Worm (Caenorhabditis elegans) whole organism, young adult: ENCODE results near the gene F41F3.9.
A peak's percentile ranks its signal among the peaks of the same experiment; 100 is the strongest.

Experiments used
- C06A6.2 ChIP-seq: fragments of 200-800 bp; sonication (Bioruptor generic); conservative IDR thresholded peaks from 2 replicates; pipeline ENCODE4 v1.3.6; 2022; ENCODE audit warnings: missing genetic modification characterization, missing compliant biosample characterization
- F23B12.7 ChIP-seq: sonication (generic microtip); optimal IDR thresholded peaks from 2 replicates; lab custom pipeline; 2017; ENCODE audit warnings: missing genetic modification characterization, mild to moderate bottlenecking, missing compliant biosample characterization, antibody characterized with exemption, moderate library complexity; ENCODE audit not compliant: insufficient read depth
- F39B2.1 ChIP-seq: fragments of 200-800 bp; sonication (Bioruptor generic); IDR thresholded peaks from 2 replicates; pipeline ENCODE4 v1.3.6; 2022; ENCODE audit warnings: missing genetic modification reagents, missing genetic modification characterization, missing compliant biosample characterization
- K11D2.4 ChIP-seq: fragments of 200-800 bp; sonication (Bioruptor generic); IDR thresholded peaks from 2 replicates; pipeline ENCODE4 v1.3.6; 2022; ENCODE audit warnings: missing genetic modification reagents, missing genetic modification characterization, missing compliant biosample characterization
- T26A5.8 ChIP-seq: sonication (generic microtip); optimal IDR thresholded peaks from 2 replicates; lab custom pipeline; 2016; ENCODE audit warnings: missing genetic modification characterization, missing compliant biosample characterization
- Y79H2A.3 ChIP-seq: fragments of 200-800 bp; sonication (Bioruptor generic); conservative IDR thresholded peaks from 2 replicates; pipeline ENCODE4 v1.3.6; 2022; ENCODE audit warnings: missing genetic modification reagents, missing genetic modification characterization, missing compliant biosample characterization
- aptf-2 ChIP-seq: fragments of 200-800 bp; sonication (Bioruptor generic); conservative IDR thresholded peaks from 2 replicates; pipeline ENCODE4 v1.3.6; 2022; ENCODE audit warnings: missing genetic modification reagents, missing genetic modification characterization, missing compliant biosample characterization
- attf-5 ChIP-seq: fragments of 200-800 bp; sonication (Bioruptor generic); optimal IDR thresholded peaks from 2 replicates; lab custom pipeline; 2018; ENCODE audit warnings: mild to moderate bottlenecking, missing genetic modification characterization, missing compliant biosample characterization
- ceh-100 ChIP-seq: fragments of 200-800 bp; sonication (Bioruptor generic); IDR thresholded peaks from 2 replicates; pipeline ENCODE4 v1.3.6; 2022; ENCODE audit warnings: missing genetic modification reagents, missing genetic modification characterization, missing compliant biosample characterization
- ceh-40 ChIP-seq: fragments of 200-800 bp; sonication (Bioruptor generic); IDR thresholded peaks from 2 replicates; pipeline ENCODE4 v1.3.6; 2022; ENCODE audit warnings: missing genetic modification characterization, missing compliant biosample characterization
- dpl-1 ChIP-seq: fragments of 150-350 bp; optimal IDR thresholded peaks from 2 replicates; lab custom pipeline; 2014; ENCODE audit warnings: missing biosample characterization, missing genetic modification reagents, missing genetic modification characterization
- egrh-3 ChIP-seq: fragments of 200-800 bp; sonication (Bioruptor generic); IDR thresholded peaks from 2 replicates; pipeline ENCODE4 v1.3.6; 2022; ENCODE audit warnings: missing genetic modification reagents, missing genetic modification characterization, missing compliant biosample characterization
- fkh-3 ChIP-seq: sonication (generic microtip); optimal IDR thresholded peaks from 2 replicates; lab custom pipeline; 2016; ENCODE audit warnings: mild to moderate bottlenecking, missing genetic modification characterization, missing compliant biosample characterization
- him-1 ChIP-seq: sonication (generic microtip); optimal IDR thresholded peaks from 2 replicates; lab custom pipeline; 2016; ENCODE audit warnings: missing genotype, missing genetic modification reagents, missing genetic modification characterization, missing compliant biosample characterization
- hmg-1.2 ChIP-seq: fragments of 200-800 bp; sonication (Bioruptor generic); IDR thresholded peaks from 2 replicates; pipeline ENCODE4 v1.3.6; 2022; ENCODE audit warnings: missing genetic modification reagents, missing genetic modification characterization, missing compliant biosample characterization
- let-526 ChIP-seq: fragments of 200-800 bp; sonication (Bioruptor generic); IDR thresholded peaks from 2 replicates; pipeline ENCODE4 v1.3.6; 2022; ENCODE audit warnings: missing genetic modification reagents, missing genetic modification characterization, missing compliant biosample characterization
- lin-35 ChIP-seq, 3 experiments: fragments of 150-350 bp in 2 of 3; sonication (generic microtip) in 1 of 3; optimal IDR thresholded peaks; 2 replicates each; lab custom pipeline; 2014 to 2018; ENCODE audit warnings: missing biosample characterization in 3 of 3, missing genetic modification characterization in 3 of 3, missing genetic modification reagents in 3 of 3
- madf-10 ChIP-seq: sonication (generic microtip); optimal IDR thresholded peaks from 2 replicates; lab custom pipeline; 2016; ENCODE audit warnings: mild to moderate bottlenecking, missing genetic modification characterization, missing compliant biosample characterization
- madf-3 ChIP-seq: fragments of 200-800 bp; sonication (Bioruptor generic); IDR thresholded peaks from 2 replicates; pipeline ENCODE4 v1.3.6; 2022; ENCODE audit warnings: missing genetic modification reagents, missing genetic modification characterization, missing compliant biosample characterization
- madf-6 ChIP-seq: fragments of 200-800 bp; sonication (Bioruptor generic); IDR thresholded peaks from 2 replicates; pipeline ENCODE4 v1.3.6; 2022; ENCODE audit warnings: missing genetic modification reagents, missing genetic modification characterization, missing compliant biosample characterization
- madf-8 ChIP-seq: fragments of 200-800 bp; sonication (Bioruptor generic); conservative IDR thresholded peaks from 2 replicates; pipeline ENCODE4 v1.3.6; 2022; ENCODE audit warnings: missing genetic modification reagents, missing genetic modification characterization, missing compliant biosample characterization
- mcd-1 ChIP-seq: fragments of 200-800 bp; sonication (Bioruptor generic); IDR thresholded peaks from 2 replicates; pipeline ENCODE4 v1.3.6; 2022; ENCODE audit warnings: missing genetic modification reagents, missing genetic modification characterization, missing compliant biosample characterization
- nfya-2 ChIP-seq: fragments of 200-800 bp; sonication (Bioruptor generic); IDR thresholded peaks from 2 replicates; pipeline ENCODE4 v1.3.6; 2022; ENCODE audit warnings: missing genetic modification reagents, missing genetic modification characterization, missing compliant biosample characterization
- nfyb-1 ChIP-seq: fragments of 200-800 bp; sonication (Bioruptor generic); IDR thresholded peaks from 2 replicates; pipeline ENCODE4 v1.3.6; 2022; ENCODE audit warnings: missing genetic modification reagents, missing genetic modification characterization, missing compliant biosample characterization
- nhr-120 ChIP-seq: fragments of 200-800 bp; sonication (Bioruptor generic); IDR thresholded peaks from 2 replicates; pipeline ENCODE4 v1.3.6; 2022; ENCODE audit warnings: missing genetic modification characterization, missing compliant biosample characterization
- nhr-179 ChIP-seq: sonication (generic microtip); optimal IDR thresholded peaks from 2 replicates; lab custom pipeline; 2016; ENCODE audit warnings: mild to moderate bottlenecking, missing genetic modification characterization, missing compliant biosample characterization
- nhr-80 ChIP-seq: sonication (generic microtip); optimal IDR thresholded peaks from 2 replicates; lab custom pipeline; 2016; ENCODE audit warnings: missing genetic modification characterization, missing compliant biosample characterization
- repo-1 ChIP-seq: sonication (generic microtip); optimal IDR thresholded peaks from 2 replicates; lab custom pipeline; 2017; ENCODE audit warnings: mild to moderate bottlenecking, missing genetic modification characterization, missing compliant biosample characterization
- tbp1 ChIP-seq: fragments of 200-800 bp; sonication (Bioruptor generic); optimal IDR thresholded peaks from 2 replicates; lab custom pipeline; 2018; ENCODE audit warnings: mild to moderate bottlenecking, missing genetic modification characterization, missing compliant biosample characterization
- unc-62 ChIP-seq: fragments of 150-350 bp; optimal IDR thresholded peaks from 2 replicates; lab custom pipeline; 2014; ENCODE audit warnings: missing biosample characterization, missing genetic modification reagents, missing genetic modification characterization
- xnd-1 ChIP-seq: sonication (generic microtip); optimal IDR thresholded peaks from 2 replicates; lab custom pipeline; 2016; ENCODE audit warnings: missing genotype, missing genetic modification reagents, missing genetic modification characterization, missing compliant biosample characterization
- ztf-3 ChIP-seq: fragments of 200-800 bp; sonication (Bioruptor generic); optimal IDR thresholded peaks from 2 replicates; lab custom pipeline; 2018; ENCODE audit warnings: mild to moderate bottlenecking, missing genetic modification characterization, missing compliant biosample characterization
- ztf-6 ChIP-seq: fragments of 200-800 bp; sonication (Bioruptor generic); IDR thresholded peaks from 2 replicates; pipeline ENCODE4 v1.3.6; 2022; ENCODE audit warnings: missing genetic modification reagents, missing genetic modification characterization, missing compliant biosample characterization

Gene F41F3.9

DNA sequence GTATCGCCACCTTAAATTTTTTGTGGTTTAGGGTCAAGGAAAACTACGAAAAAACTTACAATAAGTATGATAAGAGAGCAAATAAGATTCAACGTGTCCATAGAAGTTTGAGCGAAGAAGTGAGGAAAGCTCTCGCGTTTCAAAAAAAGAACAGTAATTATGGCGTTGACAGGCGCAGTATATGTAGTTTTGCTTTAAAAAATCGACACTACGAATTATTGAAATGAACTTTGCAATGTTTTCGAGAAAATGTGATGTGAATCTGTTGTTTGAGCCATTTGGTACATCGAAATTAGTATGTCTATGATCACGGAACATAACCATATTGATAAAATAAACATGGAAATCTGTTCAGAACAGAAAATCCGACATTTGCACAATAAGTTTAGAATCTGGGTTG lies 7.1 kb downstream of the F41F3.9 start, which contains the start of gene srx-74:
Gene srx-74 (minus strand): TSS at position 101 of the 400 bp plus-strand sequence.
- TF ChIP-seq ztf-3 (GFP tag; lab: Kevin White, UChicago) (no peak), T26A5.8 (tag; lab: Kevin White, UChicago) (no peak), madf-8 (no peak), him-1 (no peak), repo-1 (tag; lab: Kevin White, UChicago) (no peak), nhr-120 (no peak)

DNA sequence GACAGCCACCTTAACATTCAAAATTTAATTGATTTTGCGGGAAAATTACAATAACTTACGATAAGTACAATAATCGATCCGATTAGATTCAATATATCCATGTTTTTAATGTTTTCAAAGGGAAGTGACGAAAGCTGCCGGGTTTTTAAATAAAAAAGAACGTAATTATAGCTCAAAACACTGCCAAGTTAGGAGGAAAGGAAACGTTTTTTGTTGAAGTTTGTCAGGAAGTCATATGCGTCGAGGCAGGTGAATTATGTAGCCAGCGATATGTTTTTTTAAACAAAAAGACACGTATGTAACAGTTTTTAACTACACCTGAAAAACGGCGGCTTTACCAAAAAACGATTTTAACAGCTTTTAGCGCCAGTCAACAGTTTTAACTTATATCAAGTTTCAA lies 10.4 kb downstream of the F41F3.9 start, which contains the start of gene srx-73:
Gene srx-73 (minus strand): TSS at position 101 of the 400 bp plus-strand sequence.
- TF ChIP-seq tbp1 (GFP tag; lab: Kevin White, UChicago) = no peak

DNA sequence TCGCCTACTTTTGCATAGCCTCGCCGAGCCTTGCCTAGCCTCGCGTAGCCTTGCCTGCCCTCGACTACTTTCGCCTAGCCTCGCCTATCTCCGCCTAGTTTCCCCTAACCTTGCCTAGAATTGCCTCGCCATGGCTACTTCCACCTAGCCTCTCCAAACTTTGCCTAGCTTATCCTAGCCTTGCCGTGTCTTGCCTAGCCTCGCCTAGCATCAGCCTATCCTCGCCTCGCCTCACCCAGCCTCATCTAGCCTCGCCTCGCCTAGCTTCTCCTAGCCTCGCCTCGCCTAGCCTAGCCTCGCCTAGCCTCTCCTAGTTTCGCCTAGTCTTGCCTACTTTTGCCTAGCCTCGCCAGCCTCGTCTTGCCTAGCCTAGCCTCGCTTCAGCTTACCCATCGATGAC lies 11.8 kb downstream of the F41F3.9 start:
- TF ChIP-seq fkh-3 (tag; lab: Kevin White, UChicago) (no peak), K11D2.4 (GFP tag; lab: Robert Waterston, UW) (0 out of 2 replicates have a peak, but pooled peaks have one; percentile 27), F23B12.7 (tag; lab: Kevin White, UChicago) (no peak), attf-5 (no peak), egrh-3 (peak; percentile 29; the same call in 1 of the 2 replicates)

DNA sequence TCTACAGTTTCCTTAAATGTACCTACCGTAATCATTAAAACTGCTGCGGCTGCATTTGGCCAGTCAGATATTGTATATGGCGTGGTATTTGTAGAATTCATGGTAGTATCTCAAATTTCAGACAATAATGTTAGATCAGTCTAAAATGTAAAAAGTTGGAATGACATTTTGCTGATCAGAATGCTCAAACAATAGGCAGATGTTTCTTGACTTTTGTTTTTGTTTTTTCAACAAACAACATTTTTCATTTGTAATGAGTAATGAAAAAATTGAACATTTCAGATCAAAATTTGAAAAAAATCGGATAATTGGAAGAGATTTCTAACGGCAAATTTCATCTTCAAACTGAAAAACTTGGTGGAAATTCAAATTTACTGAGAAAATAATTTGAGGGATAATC lies 13.4 kb downstream of the F41F3.9 start, which contains the start of gene srx-77:
Gene srx-77 (minus strand): TSS at position 101 of the 400 bp plus-strand sequence.
- TF ChIP-seq nhr-80 (tag; lab: Kevin White, UChicago) (no peak), nfyb-1 (GFP tag; lab: Robert Waterston, UW) (no peak), hmg-1.2 (GFP tag; lab: Robert Waterston, UW) (no peak), nfya-2 (GFP tag; lab: Robert Waterston, UW) (no peak), Y79H2A.3 (no peak), dpl-1 (no peak), ceh-40 (GFP tag; lab: Robert Waterston, UW) (no peak), let-526 (no peak), xnd-1 (tag; lab: Kevin White, UChicago) (no peak), unc-62 (GFP tag; lab: Kevin White, UChicago) (no peak), ztf-6 (GFP tag; lab: Robert Waterston, UW) (no peak), madf-6 (no peak)

DNA sequence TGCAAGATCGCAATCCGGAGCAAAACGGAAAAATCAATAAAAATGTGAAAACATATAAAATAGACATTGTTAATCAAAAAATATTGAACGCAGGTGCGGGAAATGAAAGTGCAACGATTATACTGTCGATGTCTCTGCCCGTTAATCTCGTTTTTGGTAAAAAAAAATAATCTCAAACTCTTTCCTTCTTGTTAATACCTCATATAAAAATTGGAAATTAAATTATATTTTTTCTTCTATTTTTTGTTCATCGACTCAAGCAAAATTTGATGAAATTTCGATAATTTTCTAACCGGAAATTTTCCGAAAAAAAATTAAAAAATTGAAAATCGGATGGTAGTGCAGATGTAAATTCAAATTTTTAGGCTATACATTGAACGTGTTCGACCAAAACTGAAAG lies 17.2 kb downstream of the F41F3.9 start, which contains the start of gene K03B4.9:
Gene K03B4.9 (minus strand): TSS at position 101 of the 400 bp plus-strand sequence.
- TF ChIP-seq F39B2.1 (GFP tag; lab: Robert Waterston, UW) (no peak), aptf-2 (GFP tag; lab: Robert Waterston, UW) (no peak), nhr-179 (tag; lab: Kevin White, UChicago) (no peak), mcd-1 (GFP tag; lab: Robert Waterston, UW) (no peak), madf-10 (tag; lab: Kevin White, UChicago) (no peak), lin-35 (GFP tag; optimal IDR thresholded peaks at IDR 0.05; lab: Kevin White, UChicago) (no peak), ceh-100 (no peak), madf-3 (GFP tag; lab: Robert Waterston, UW) (no peak), ceh-40 (GFP tag; lab: Robert Waterston, UW) (no peak), C06A6.2 (GFP tag; lab: Robert Waterston, UW) (no peak)
